Worm (Caenorhabditis elegans): ENCODE data around the gene moc-6.

- TF ChIP-seq lin-13 (tag; optimal IDR thresholded peaks at IDR 0.05) (no peak), mep-1 (tag; optimal IDR thresholded peaks at IDR 0.05) (no peak), hlh-1 (tag; optimal IDR thresholded peaks at IDR 0.05) (no peak), sptf-1 (tag; optimal IDR thresholded peaks at IDR 0.05) (no peak), nhr-28 (tag; optimal IDR thresholded peaks at IDR 0.05) (no peak), ztf-11 (tag; optimal IDR thresholded peaks at IDR 0.05) (no peak)
Measured at ce11 chrIII:5236104-5236503, 40.3 kb downstream of the moc-6 start, which contains the start of gene prx-10.

All from whole organism, mixed stage, embryonic.